Worm (Caenorhabditis elegans) whole organism, L4 larva: ENCODE results near the gene hda-5.
A peak's percentile ranks its signal among the peaks of the same experiment; 100 is the strongest.

Experiments used
- Y105C5A.15 ChIP-seq: fragments of 200-800 bp; sonication (Bioruptor generic); IDR thresholded peaks from 2 replicates; pipeline ENCODE4 v1.3.6; 2022; ENCODE audit warnings: missing genetic modification characterization, missing compliant biosample characterization
- ceh-20 ChIP-seq: fragments of 200-800 bp; sonication (Bioruptor generic); IDR thresholded peaks from 2 replicates; pipeline ENCODE4 v1.3.6; 2022; ENCODE audit warnings: missing genetic modification reagents, missing genetic modification characterization, missing compliant biosample characterization
- ceh-82 ChIP-seq: sonication (generic microtip); optimal IDR thresholded peaks from 2 replicates; lab custom pipeline; 2017; ENCODE audit warnings: missing biosample characterization, missing genetic modification characterization
- dve-1 ChIP-seq: sonication (generic microtip); optimal IDR thresholded peaks from 2 replicates; lab custom pipeline; 2017; ENCODE audit warnings: antibody characterized with exemption, mild to moderate bottlenecking, missing genetic modification characterization, missing compliant biosample characterization; ENCODE audit not compliant: insufficient read depth
- egl-27 ChIP-seq: sonication (generic microtip); optimal IDR thresholded peaks from 3 replicates; lab custom pipeline; 2017; ENCODE audit warnings: missing biosample characterization, missing genetic modification reagents, missing genetic modification characterization
- lsy-2 ChIP-seq, 2 experiments: fragments of 150-350 bp in 1 of 2; sonication (generic microtip) in 1 of 2; optimal IDR thresholded peaks; 2 replicates each; lab custom pipeline; 2014 to 2017; ENCODE audit warnings: missing biosample characterization in 2 of 2, missing genetic modification characterization in 2 of 2
- madf-5 ChIP-seq, 2 experiments: fragments of 200-800 bp; sonication (Bioruptor generic); IDR thresholded peaks; 2 replicates each; pipeline ENCODE4 v1.3.6; 2022; ENCODE audit warnings: missing compliant biosample characterization in 2 of 2, missing genetic modification characterization in 2 of 2
- nhr-11 ChIP-seq: fragments of 150-350 bp; optimal IDR thresholded peaks from 2 replicates; lab custom pipeline; 2014; ENCODE audit warnings: missing biosample characterization, missing genetic modification characterization
- nhr-25 ChIP-seq: sonication (generic microtip); optimal IDR thresholded peaks from 2 replicates; lab custom pipeline; 2017; ENCODE audit warnings: missing genetic modification characterization, mild to moderate bottlenecking, missing compliant biosample characterization, antibody characterized with exemption, moderate library complexity, borderline replicate concordance; ENCODE audit not compliant: insufficient read depth
- nhr-77 ChIP-seq: fragments of 150-350 bp; optimal IDR thresholded peaks from 2 replicates; lab custom pipeline; 2014; ENCODE audit warnings: missing biosample characterization, missing genetic modification characterization
- skn-1 ChIP-seq: fragments of 150-350 bp; optimal IDR thresholded peaks from 2 replicates; lab custom pipeline; 2014; ENCODE audit warnings: missing biosample characterization, missing genetic modification characterization
- spr-1 ChIP-seq: sonication (generic microtip); optimal IDR thresholded peaks from 2 replicates; lab custom pipeline; 2016; ENCODE audit warnings: mild to moderate bottlenecking, missing genetic modification characterization, missing compliant biosample characterization
- unc-62 ChIP-seq, 3 experiments: fragments of 150-350 bp in 1 of 3; sonication (generic microtip); optimal IDR thresholded peaks in 2 of 3; peaks in 1 of 3; 1 replicate in 1 of 3; 2 replicates in 2 of 3; lab custom pipeline; 2014 to 2017; ENCODE audit warnings: missing biosample characterization in 3 of 3, missing genetic modification characterization in 3 of 3, missing genetic modification reagents in 3 of 3, missing genotype in 1 of 3
- ztf-11 ChIP-seq: fragments of 150-350 bp; optimal IDR thresholded peaks from 2 replicates; lab custom pipeline; 2014; ENCODE audit warnings: missing biosample characterization, missing genetic modification characterization

- TF ChIP-seq skn-1 (tag; lab: Kevin White, UChicago) (no peak), lsy-2 (tag; optimal IDR thresholded peaks at IDR 0.05; lab: Kevin White, UChicago) (no peak), unc-62 (GFP tag; optimal IDR thresholded peaks at IDR 0.05 in 1 of 2; lab: Kevin White, UChicago) (no peak), unc-62 (tag; optimal IDR thresholded peaks at IDR 0.05; lab: Kevin White, UChicago) (no peak), nhr-11 (tag; lab: Kevin White, UChicago) (no peak), ceh-82 (tag; lab: Kevin White, UChicago) (no peak), ztf-11 (no peak), nhr-77 (tag; lab: Kevin White, UChicago) (no peak), Y105C5A.15 (no peak), egl-27 (tag; lab: Kevin White, UChicago) (no peak), madf-5 (GFP tag; IDR thresholded peaks at IDR 0.05; lab: Robert Waterston, UW) (no peak), dve-1 (peak; percentile 68), nhr-25 (no peak), ceh-20 (GFP tag; lab: Robert Waterston, UW) (no peak), spr-1 (no peak)
Measured at ce11 chrII:11797194-11797593, 1.6 kb upstream of the hda-5 start.
